Worm (Caenorhabditis elegans): ENCODE data around the gene scl-8.

DNA sequence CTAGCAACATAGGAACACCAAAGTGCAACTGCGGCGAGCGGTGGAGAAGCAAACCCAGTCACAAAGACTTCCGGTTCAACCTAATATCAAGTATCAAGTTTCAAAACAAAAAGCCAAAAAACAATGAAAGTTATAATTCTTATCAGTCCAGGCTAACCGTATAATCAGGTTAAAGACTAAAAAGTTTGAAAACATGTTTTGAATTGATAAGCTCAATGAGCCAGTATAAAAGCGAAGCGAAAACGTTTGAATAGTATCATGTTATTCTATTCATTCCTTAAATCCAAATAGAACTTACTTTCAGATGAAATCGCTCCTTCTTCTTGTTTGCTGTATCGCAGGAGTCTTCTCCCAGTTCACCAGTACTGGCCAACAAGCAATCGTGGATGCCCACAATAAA, 20.5 kb upstream of the scl-8 start, which contains the start of gene scl-11:
- TF ChIP-seq fkh-10 (GFP tag; optimal IDR thresholded peaks at IDR 0.05) (no peak), ama-1 (optimal IDR thresholded peaks at IDR 0.05) (no peak), snpc-4 (tag; optimal IDR thresholded peaks at IDR 0.05) (no peak), unc-62 (GFP tag; optimal IDR thresholded peaks at IDR 0.05) (no peak), nhr-237 (tag; optimal IDR thresholded peaks at IDR 0.05) (no peak)
